Comparison of ENCODE assay signal across 1 fruit fly cellular context in genomic region chr3R:8206628-8207275, dm6.
TF ChIP-seq lines count a peak whose summit lies in the region.

No protein-coding gene starts in this region.

TF ChIP-seq in whole organism, embryonic, 481 proteins besides CTCF, POLR2A, EP300 and RAD21 (continued from another document and continues in another):
- no peak for TF ChIP-seq Dref (GFP tag; IDR thresholded peaks at IDR 0.05; lab: Robert Waterston, UW)
- no peak for TF ChIP-seq CG10959 (GFP tag; IDR thresholded peaks at IDR 0.05; lab: Robert Waterston, UW)
- TF ChIP-seq CG1647 (GFP tag; optimal IDR thresholded peaks at IDR 0.05; lab: Kevin White, UChicago), result peak; percentile 17
- no peak for TF ChIP-seq CG13123 (GFP tag; optimal IDR thresholded peaks at IDR 0.05; lab: Kevin White, UChicago)
- no peak for TF ChIP-seq BEAF-32 (GFP tag; optimal IDR thresholded peaks at IDR 0.05; lab: Kevin White, UChicago)
- TF ChIP-seq pho (GFP tag; optimal IDR thresholded peaks at IDR 0.05; lab: Kevin White, UChicago), result peak; percentile 46
- peak; percentile 6 for TF ChIP-seq Hey (tag; optimal IDR thresholded peaks at IDR 0.05; lab: Kevin White, UChicago)
- no peak for TF ChIP-seq CG30020 (tag; optimal IDR thresholded peaks at IDR 0.05; lab: Kevin White, UChicago)
- TF ChIP-seq Trl (optimal IDR thresholded peaks at IDR 0.05; lab: Kevin White, UChicago), result no peak
- TF ChIP-seq Trl (GFP tag; optimal IDR thresholded peaks at IDR 0.05; lab: Kevin White, UChicago), result no peak
- TF ChIP-seq Dbx (GFP tag; IDR thresholded peaks at IDR 0.05; lab: Robert Waterston, UW), result 0 out of 3 replicates have a peak, but pooled peaks have one; percentile 27
- no peak for TF ChIP-seq ftz-f1 (GFP tag; optimal IDR thresholded peaks at IDR 0.05; lab: Kevin White, UChicago)
- TF ChIP-seq CG7271 (tag; optimal IDR thresholded peaks at IDR 0.05; lab: Kevin White, UChicago), result no peak
- TF ChIP-seq CG10565 (GFP tag; optimal IDR thresholded peaks at IDR 0.05; lab: Kevin White, UChicago), result no peak
- TF ChIP-seq CG5953 (GFP tag; IDR thresholded peaks at IDR 0.05; lab: Robert Waterston, UW), result peak; percentile 40; the same call in 1 of the 2 replicates
- TF ChIP-seq CG12769 (tag; optimal IDR thresholded peaks at IDR 0.05; lab: Kevin White, UChicago), result peak; percentile 65
- TF ChIP-seq lmd (GFP tag; IDR thresholded peaks at IDR 0.05; lab: Robert Waterston, UW), result peak; percentile 62
- TF ChIP-seq CG7745 (tag; optimal IDR thresholded peaks at IDR 0.05; lab: Kevin White, UChicago), result no peak
- TF ChIP-seq crc (GFP tag; optimal IDR thresholded peaks at IDR 0.05; lab: Kevin White, UChicago), result no peak
- TF ChIP-seq Adf1 (GFP tag; IDR thresholded peaks at IDR 0.05; lab: Robert Waterston, UW), result peak; percentile 12; the same call in 1 of the 2 replicates
- peak; percentile 73 for TF ChIP-seq CG15269 (tag; optimal IDR thresholded peaks at IDR 0.05; lab: Kevin White, UChicago)
- no peak for TF ChIP-seq yki (optimal IDR thresholded peaks at IDR 0.05; lab: Kevin White, UChicago)
- TF ChIP-seq phol (tag; optimal IDR thresholded peaks at IDR 0.05; lab: Kevin White, UChicago), result peak; percentile 66
- peak; percentile 33 for TF ChIP-seq az2 (GFP tag; optimal IDR thresholded peaks at IDR 0.05; lab: Kevin White, UChicago)
- TF ChIP-seq ranshi (GFP tag; IDR thresholded peaks at IDR 0.05; lab: Robert Waterston, UW), result peak; percentile 58; the same call in 1 of the 2 replicates
- TF ChIP-seq lola (GFP tag; optimal IDR thresholded peaks at IDR 0.05; lab: Kevin White, UChicago), result peak in 1 of 3 experiments; percentile 59
- TF ChIP-seq CG14667 (GFP tag; IDR thresholded peaks at IDR 0.05; lab: Robert Waterston, UW), result 0 out of 2 replicates have a peak, but pooled peaks have one; percentile 12
- peak; percentile 68 for TF ChIP-seq Oli (tag; optimal IDR thresholded peaks at IDR 0.05; lab: Kevin White, UChicago)
- no peak for TF ChIP-seq repo (GFP tag; optimal IDR thresholded peaks at IDR 0.05; lab: Kevin White, UChicago)
- no peak for TF ChIP-seq ci (GFP tag; IDR thresholded peaks at IDR 0.05; lab: Robert Waterston, UW)
- peak; percentile 41 for TF ChIP-seq CG1602 (GFP tag; optimal IDR thresholded peaks at IDR 0.05; lab: Kevin White, UChicago)
- TF ChIP-seq CG6813 (GFP tag; optimal IDR thresholded peaks at IDR 0.05; lab: Kevin White, UChicago), result peak; percentile 34
- TF ChIP-seq fu2 (GFP tag; optimal IDR thresholded peaks at IDR 0.05; lab: Kevin White, UChicago), result no peak
- no peak for TF ChIP-seq h (optimal IDR thresholded peaks at IDR 0.05; lab: Kevin White, UChicago)
- TF ChIP-seq ro (GFP tag; IDR thresholded peaks at IDR 0.05; lab: Robert Waterston, UW), result no peak
- TF ChIP-seq CG18476 (GFP tag; optimal IDR thresholded peaks at IDR 0.05; lab: Kevin White, UChicago), result no peak
- TF ChIP-seq Poxn (GFP tag; IDR thresholded peaks at IDR 0.05; lab: Robert Waterston, UW), result no peak
- TF ChIP-seq CG9727 (GFP tag; optimal IDR thresholded peaks at IDR 0.05; lab: Kevin White, UChicago), result peak; percentile 40
- no peak for TF ChIP-seq Optix (GFP tag; IDR thresholded peaks at IDR 0.05; lab: Robert Waterston, UW)
- no peak for TF ChIP-seq CG6854 (GFP tag; optimal IDR thresholded peaks at IDR 0.05; lab: Kevin White, UChicago)
- peak; percentile 20 for TF ChIP-seq BtbVII (GFP tag; optimal IDR thresholded peaks at IDR 0.05; lab: Kevin White, UChicago)
- no peak for TF ChIP-seq CG1024 (GFP tag; IDR thresholded peaks at IDR 0.05; lab: Robert Waterston, UW)
- peak; percentile 41 for TF ChIP-seq CG2875 (GFP tag; optimal IDR thresholded peaks at IDR 0.05; lab: Kevin White, UChicago)
- peak; percentile 35; the same call in 1 of the 2 replicates for TF ChIP-seq H2.0 (GFP tag; IDR thresholded peaks at IDR 0.05; lab: Robert Waterston, UW)
- TF ChIP-seq CG10979 (tag; optimal IDR thresholded peaks at IDR 0.05; lab: Kevin White, UChicago), result peak; percentile 63
- TF ChIP-seq CG5245 (GFP tag; optimal IDR thresholded peaks at IDR 0.05; lab: Kevin White, UChicago), result no peak
- TF ChIP-seq odd (GFP tag; optimal IDR thresholded peaks at IDR 0.05; lab: Kevin White, UChicago), result no peak
- TF ChIP-seq fd3F (GFP tag; optimal IDR thresholded peaks at IDR 0.05; lab: Kevin White, UChicago), result peak; percentile 45
- TF ChIP-seq exex (tag; optimal IDR thresholded peaks at IDR 0.05; lab: Kevin White, UChicago), result peak; percentile 63
- TF ChIP-seq ap (GFP tag; IDR thresholded peaks at IDR 0.05; lab: Robert Waterston, UW), result no peak
- peak; percentile 47 for TF ChIP-seq slbo (GFP tag; IDR thresholded peaks at IDR 0.05; lab: Robert Waterston, UW)
- no peak for TF ChIP-seq CG43689 (GFP tag; IDR thresholded peaks at IDR 0.05; lab: Robert Waterston, UW)
- peak; percentile 15 for TF ChIP-seq CG3838 (GFP tag; optimal IDR thresholded peaks at IDR 0.05; lab: Kevin White, UChicago)
- TF ChIP-seq Dip2 (GFP tag; IDR thresholded peaks at IDR 0.05; lab: Robert Waterston, UW), result no peak
- no peak for TF ChIP-seq D (optimal IDR thresholded peaks at IDR 0.05; lab: Kevin White, UChicago)
- peak; percentile 21 for TF ChIP-seq D (GFP tag; optimal IDR thresholded peaks at IDR 0.05; lab: Kevin White, UChicago)
- TF ChIP-seq CG12104 (GFP tag; optimal IDR thresholded peaks at IDR 0.05; lab: Kevin White, UChicago), result no peak
- TF ChIP-seq nau (GFP tag; optimal IDR thresholded peaks at IDR 0.05; lab: Kevin White, UChicago), result no peak
- TF ChIP-seq NFAT (GFP tag; IDR thresholded peaks at IDR 0.05; lab: Robert Waterston, UW), result no peak
- 0 out of 2 replicates have a peak, but pooled peaks have one; percentile 34 for TF ChIP-seq Awh (GFP tag; IDR thresholded peaks at IDR 0.05; lab: Robert Waterston, UW)
- no peak for TF ChIP-seq fd64A (GFP tag; optimal IDR thresholded peaks at IDR 0.05; lab: Kevin White, UChicago)
- TF ChIP-seq gce (GFP tag; IDR thresholded peaks at IDR 0.05; lab: Robert Waterston, UW), result no peak
- TF ChIP-seq CG2712 (tag; optimal IDR thresholded peaks at IDR 0.05; lab: Kevin White, UChicago), result peak; percentile 72
- no peak for TF ChIP-seq CG11696 (GFP tag; IDR thresholded peaks at IDR 0.05; lab: Robert Waterston, UW)
- no peak for TF ChIP-seq aop (GFP tag; IDR thresholded peaks at IDR 0.05; lab: Robert Waterston, UW)
- TF ChIP-seq Hr51 (GFP tag; optimal IDR thresholded peaks at IDR 0.05; lab: Kevin White, UChicago), result peak in 1 of 2 experiments; percentile 77
- TF ChIP-seq CG11093 (GFP tag; IDR thresholded peaks at IDR 0.05; lab: Robert Waterston, UW), result 0 out of 3 replicates have a peak, but pooled peaks have one; percentile 49
- TF ChIP-seq Gug (GFP tag; IDR thresholded peaks at IDR 0.05; lab: Robert Waterston, UW), result 0 out of 4 replicates have a peak, but pooled peaks have one; percentile 34
- TF ChIP-seq NK7.1 (GFP tag; optimal IDR thresholded peaks at IDR 0.05; lab: Kevin White, UChicago), result no peak
- peak; percentile 22 for TF ChIP-seq trem (tag; optimal IDR thresholded peaks at IDR 0.05; lab: Kevin White, UChicago)
- peak; percentile 1 for TF ChIP-seq ATbp (GFP tag; optimal IDR thresholded peaks at IDR 0.05; lab: Kevin White, UChicago)
- peak; percentile 33; the same call in 1 of the 2 replicates for TF ChIP-seq CG17328 (GFP tag; IDR thresholded peaks at IDR 0.05; lab: Robert Waterston, UW)
- TF ChIP-seq Vsx1 (GFP tag; optimal IDR thresholded peaks at IDR 0.05; lab: Kevin White, UChicago), result peak; percentile 10
- no peak for TF ChIP-seq kay (GFP tag; optimal IDR thresholded peaks at IDR 0.05; lab: Kevin White, UChicago)
- no peak for TF ChIP-seq CG4730 (GFP tag; IDR thresholded peaks at IDR 0.05; lab: Robert Waterston, UW)
- peak; percentile 78 for TF ChIP-seq CG2120 (GFP tag; optimal IDR thresholded peaks at IDR 0.05; lab: Kevin White, UChicago)
- TF ChIP-seq Eip74EF (GFP tag; optimal IDR thresholded peaks at IDR 0.05; lab: Kevin White, UChicago), result peak in 1 of 2 experiments; percentile 29
- TF ChIP-seq en (GFP tag; optimal IDR thresholded peaks at IDR 0.05; lab: Kevin White, UChicago), result no peak
- no peak for TF ChIP-seq Ravus (GFP tag; IDR thresholded peaks at IDR 0.05; lab: Robert Waterston, UW)
- TF ChIP-seq prd (optimal IDR thresholded peaks at IDR 0.05; lab: Kevin White, UChicago), result no peak
- peak; percentile 56; the same call in 2 of the 3 replicates for TF ChIP-seq prd (GFP tag; IDR thresholded peaks at IDR 0.05; lab: Robert Waterston, UW)
- no peak for TF ChIP-seq CG30431 (GFP tag; optimal IDR thresholded peaks at IDR 0.05; lab: Kevin White, UChicago)
- TF ChIP-seq gsb (GFP tag; IDR thresholded peaks at IDR 0.05; lab: Robert Waterston, UW), result 0 out of 2 replicates have a peak, but pooled peaks have one; percentile 30
- no peak for TF ChIP-seq ERR (GFP tag; optimal IDR thresholded peaks at IDR 0.05; lab: Kevin White, UChicago)
- TF ChIP-seq CG6254 (GFP tag; optimal IDR thresholded peaks at IDR 0.05; lab: Kevin White, UChicago), result peak; percentile 27
- no peak for TF ChIP-seq Taf1 (GFP tag; IDR thresholded peaks at IDR 0.05; lab: Robert Waterston, UW)
- no peak for TF ChIP-seq Tbp (GFP tag; optimal IDR thresholded peaks at IDR 0.05; lab: Kevin White, UChicago)
- peak; percentile 35; the same call in 1 of the 2 replicates for TF ChIP-seq Xrp1 (GFP tag; IDR thresholded peaks at IDR 0.05; lab: Robert Waterston, UW)
- TF ChIP-seq hth (optimal IDR thresholded peaks at IDR 0.05; lab: Kevin White, UChicago), result no peak
- TF ChIP-seq CG6765 (GFP tag; optimal IDR thresholded peaks at IDR 0.05; lab: Kevin White, UChicago), result no peak
- no peak for TF ChIP-seq onecut (GFP tag; IDR thresholded peaks at IDR 0.05; lab: Robert Waterston, UW)
- peak; percentile 42 for TF ChIP-seq CG9932 (GFP tag; IDR thresholded peaks at IDR 0.05; lab: Robert Waterston, UW)
- TF ChIP-seq ac (GFP tag; optimal IDR thresholded peaks at IDR 0.05; lab: Kevin White, UChicago), result no peak
- peak; percentile 2 for TF ChIP-seq Camta (GFP tag; optimal IDR thresholded peaks at IDR 0.05; lab: Kevin White, UChicago)
- no peak for TF ChIP-seq CHES-1-like (GFP tag; optimal IDR thresholded peaks at IDR 0.05; lab: Kevin White, UChicago)
- peak; percentile 77 for TF ChIP-seq CoRest (tag; optimal IDR thresholded peaks at IDR 0.05; lab: Kevin White, UChicago)
- peak; percentile 45; the same call in 1 of the 2 replicates for TF ChIP-seq CG10366 (GFP tag; IDR thresholded peaks at IDR 0.05; lab: Robert Waterston, UW)
- no peak for TF ChIP-seq pfk (GFP tag; optimal IDR thresholded peaks at IDR 0.05; lab: Kevin White, UChicago)
- TF ChIP-seq gem (tag; optimal IDR thresholded peaks at IDR 0.05; lab: Kevin White, UChicago), result peak; percentile 81
- TF ChIP-seq bowl (GFP tag; IDR thresholded peaks at IDR 0.05; lab: Robert Waterston, UW), result no peak
- TF ChIP-seq psq (GFP tag; optimal IDR thresholded peaks at IDR 0.05; lab: Kevin White, UChicago), result no peak
- no peak for TF ChIP-seq cas (GFP tag; IDR thresholded peaks at IDR 0.05; lab: Robert Waterston, UW)
- peak; percentile 30; the same call in 1 of the 2 replicates for TF ChIP-seq ssp (GFP tag; IDR thresholded peaks at IDR 0.05; lab: Robert Waterston, UW)
- TF ChIP-seq hkb (optimal IDR thresholded peaks at IDR 0.05; lab: Kevin White, UChicago), result no peak
- peak; percentile 41; the same call in 1 of the 2 replicates for TF ChIP-seq hkb (GFP tag; IDR thresholded peaks at IDR 0.05; lab: Robert Waterston, UW)
- peak; percentile 55 for TF ChIP-seq lilli (GFP tag; optimal IDR thresholded peaks at IDR 0.05; lab: Kevin White, UChicago)
- no peak for TF ChIP-seq maf-S (GFP tag; optimal IDR thresholded peaks at IDR 0.05; lab: Kevin White, UChicago)
- TF ChIP-seq CG4282 (GFP tag; optimal IDR thresholded peaks at IDR 0.05; lab: Kevin White, UChicago), result no peak
- peak; percentile 57; the same call in 1 of the 2 replicates for TF ChIP-seq Atf6 (GFP tag; IDR thresholded peaks at IDR 0.05; lab: Robert Waterston, UW)
- TF ChIP-seq CG31365 (tag; optimal IDR thresholded peaks at IDR 0.05; lab: Kevin White, UChicago), result no peak
- peak; percentile 47 for TF ChIP-seq bcd (GFP tag; optimal IDR thresholded peaks at IDR 0.05; lab: Kevin White, UChicago)
- TF ChIP-seq Xbp1 (GFP tag; optimal IDR thresholded peaks at IDR 0.05; lab: Kevin White, UChicago), result peak; percentile 62
- no peak for TF ChIP-seq lbe (GFP tag; optimal IDR thresholded peaks at IDR 0.05; lab: Kevin White, UChicago)
- TF ChIP-seq slp2 (GFP tag; optimal IDR thresholded peaks at IDR 0.05; lab: Kevin White, UChicago), result no peak
- TF ChIP-seq CG6272 (GFP tag; IDR thresholded peaks at IDR 0.05; lab: Robert Waterston, UW), result 0 out of 2 replicates have a peak, but pooled peaks have one; percentile 7
- TF ChIP-seq CG11247 (GFP tag; IDR thresholded peaks at IDR 0.05; lab: Robert Waterston, UW), result peak; percentile 31; the same call in 1 of the 2 replicates
- no peak for TF ChIP-seq Mes4 (GFP tag; optimal IDR thresholded peaks at IDR 0.05; lab: Kevin White, UChicago)
- TF ChIP-seq wor (GFP tag; IDR thresholded peaks at IDR 0.05; lab: Robert Waterston, UW), result 0 out of 2 replicates have a peak, but pooled peaks have one; percentile 39
- no peak for TF ChIP-seq usp (GFP tag; optimal IDR thresholded peaks at IDR 0.05; lab: Kevin White, UChicago)
- TF ChIP-seq chinmo (GFP tag; IDR thresholded peaks at IDR 0.05; lab: Robert Waterston, UW; ENCODE audit: partially characterized antibody), result no peak
- TF ChIP-seq Jarid2 (GFP tag; optimal IDR thresholded peaks at IDR 0.05; lab: Kevin White, UChicago), result peak; percentile 23
- TF ChIP-seq gt (GFP tag; IDR thresholded peaks at IDR 0.05; lab: Robert Waterston, UW), result no peak
- peak; percentile 91 for TF ChIP-seq Ets65A (GFP tag; lab: Kevin White, UChicago)
- TF ChIP-seq chif (GFP tag; optimal IDR thresholded peaks at IDR 0.05; lab: Kevin White, UChicago), result peak in 1 of 2 experiments; percentile 32
- TF ChIP-seq croc (GFP tag; conservative IDR thresholded peaks at IDR 0.05; lab: Robert Waterston, UW), result no peak; the same call in 2 of the 3 replicates
- TF ChIP-seq ato (GFP tag; IDR thresholded peaks at IDR 0.05; lab: Robert Waterston, UW; ENCODE audit: partially characterized antibody), result no peak
- no peak for TF ChIP-seq Bgb (GFP tag; IDR thresholded peaks at IDR 0.05; lab: Robert Waterston, UW; ENCODE audit: partially characterized antibody)
- TF ChIP-seq CG12659 (GFP tag; optimal IDR thresholded peaks at IDR 0.05; lab: Kevin White, UChicago), result peak; percentile 52
- TF ChIP-seq NC2β (GFP tag; optimal IDR thresholded peaks at IDR 0.05; lab: Kevin White, UChicago), result no peak
- no peak for TF ChIP-seq CG10431 (GFP tag; optimal IDR thresholded peaks at IDR 0.05; lab: Kevin White, UChicago)
- no peak for TF ChIP-seq pita (GFP tag; optimal IDR thresholded peaks at IDR 0.05; lab: Kevin White, UChicago)
- peak; percentile 62 for TF ChIP-seq fd96Cb (tag; optimal IDR thresholded peaks at IDR 0.05; lab: Kevin White, UChicago)
- TF ChIP-seq CG33557 (GFP tag; optimal IDR thresholded peaks at IDR 0.05; lab: Kevin White, UChicago), result no peak
